Fruit fly (Drosophila melanogaster) whole organism, embryonic: Measurements from ENCODE around the gene witty.
A peak's percentile ranks its signal among the peaks of the same experiment; 100 is the strongest.

Source experiments
- Blimp-1 ChIP-seq: fragments of 200-800 bp; sonication (Bioruptor generic); optimal IDR thresholded peaks from 3 replicates; lab custom pipeline; 2018; ENCODE audit warnings: missing biosample characterization, missing genetic modification characterization, mild to moderate bottlenecking, moderate library complexity, missing genetic modification reagents
- CG10147 ChIP-seq: fragments of 200-800 bp; sonication (Bioruptor generic); optimal IDR thresholded peaks from 2 replicates; lab custom pipeline; 2019; ENCODE audit warnings: missing biosample characterization, mild to moderate bottlenecking, missing genetic modification characterization, moderate library complexity
- CG11504 ChIP-seq: fragments of 200-800 bp; sonication (Bioruptor generic); optimal IDR thresholded peaks from 3 replicates; lab custom pipeline; 2019; ENCODE audit warnings: missing biosample characterization, mild to moderate bottlenecking, missing genetic modification characterization, moderate library complexity
- CG14667 ChIP-seq: fragments of 200-800 bp; sonication (Bioruptor generic); IDR thresholded peaks from 2 replicates; pipeline ENCODE4 v1.3.6; 2022; ENCODE audit warnings: missing biosample characterization, missing genetic modification characterization
- CG16779 ChIP-seq: fragments of 200-800 bp; sonication (Bioruptor generic); IDR thresholded peaks from 2 replicates; pipeline ENCODE4 v1.3.6; 2022; ENCODE audit warnings: missing biosample characterization, missing genetic modification characterization
- CG16813 ChIP-seq: fragments of 200-800 bp; sonication (Bioruptor generic); IDR thresholded peaks from 3 replicates; pipeline ENCODE4 v1.3.6; 2022; ENCODE audit warnings: missing biosample characterization, missing genetic modification characterization; ENCODE audit not compliant: partially characterized antibody
- CG17802 ChIP-seq: fragments of 200-800 bp; sonication (Bioruptor generic); optimal IDR thresholded peaks from 2 replicates; lab custom pipeline; 2018; ENCODE audit warnings: missing biosample characterization, mild to moderate bottlenecking, missing genetic modification characterization, moderate library complexity
- CG31224 ChIP-seq: fragments of 200-800 bp; sonication (Bioruptor generic); IDR thresholded peaks from 2 replicates; pipeline ENCODE4 v1.3.6; 2022; ENCODE audit warnings: missing biosample characterization, missing genetic modification characterization
- CG31388 ChIP-seq: fragments of 200-800 bp; sonication (Bioruptor generic); optimal IDR thresholded peaks from 2 replicates; lab custom pipeline; 2016; ENCODE audit warnings: missing biosample characterization, missing genetic modification characterization
- CG33213 ChIP-seq: fragments of 200-800 bp; sonication (Bioruptor generic); optimal IDR thresholded peaks from 3 replicates; lab custom pipeline; 2016; ENCODE audit warnings: missing biosample characterization, missing genetic modification characterization
- CG3407 ChIP-seq: fragments of 200-800 bp; sonication (Bioruptor generic); optimal IDR thresholded peaks from 2 replicates; lab custom pipeline; 2018; ENCODE audit warnings: missing biosample characterization, mild to moderate bottlenecking, missing genetic modification characterization
- CG4617 ChIP-seq: fragments of 200-800 bp; sonication (Bioruptor generic); optimal IDR thresholded peaks from 3 replicates; lab custom pipeline; 2016; ENCODE audit warnings: missing biosample characterization, missing genetic modification characterization, borderline replicate concordance
- CG4707 ChIP-seq: fragments of 200-800 bp; sonication (Bioruptor generic); optimal IDR thresholded peaks from 2 replicates; lab custom pipeline; 2018; ENCODE audit warnings: missing biosample characterization, mild to moderate bottlenecking, missing genetic modification characterization, moderate library complexity
- CG6683 ChIP-seq: fragments of 200-800 bp; sonication (Bioruptor generic); optimal IDR thresholded peaks from 2 replicates; lab custom pipeline; 2017; ENCODE audit warnings: missing biosample characterization, mild to moderate bottlenecking, missing genetic modification characterization, missing genetic modification reagents
- CG7786 ChIP-seq: fragments of 200-800 bp; sonication (Bioruptor generic); optimal IDR thresholded peaks from 2 replicates; lab custom pipeline; 2016; ENCODE audit warnings: missing biosample characterization, missing genetic modification characterization
- Deaf1 ChIP-seq: fragments of 200-800 bp; optimal IDR thresholded peaks from 3 replicates; lab custom pipeline; 2019; ENCODE audit warnings: missing biosample characterization, mild to moderate bottlenecking, missing genetic modification characterization, moderate library complexity
- Eip74EF ChIP-seq, 2 experiments: fragments of 200-800 bp in 1 of 2; fragments of >200 bp in 1 of 2; sonication (Bioruptor generic) in 1 of 2; optimal IDR thresholded peaks; 2 replicates each; lab custom pipeline; 2017 to 2019; ENCODE audit warnings: missing biosample characterization in 2 of 2, missing genetic modification characterization in 2 of 2, mild to moderate bottlenecking in 1 of 2, moderate library complexity in 1 of 2
- Elba2 ChIP-seq: fragments of 200-800 bp; sonication (Bioruptor generic); optimal IDR thresholded peaks from 3 replicates; lab custom pipeline; 2016; ENCODE audit warnings: missing biosample characterization, missing genetic modification characterization
- GATAe ChIP-seq: fragments of 200-800 bp; sonication (Bioruptor generic); conservative IDR thresholded peaks from 2 replicates; pipeline ENCODE4 v1.3.6; 2022; ENCODE audit warnings: missing biosample characterization, missing genetic modification characterization
- H2.0 ChIP-seq: fragments of 200-800 bp; sonication (Bioruptor generic); IDR thresholded peaks from 2 replicates; pipeline ENCODE4 v1.3.6; 2022; ENCODE audit warnings: missing biosample characterization, missing genetic modification characterization
- Lpt ChIP-seq: fragments of >200 bp; optimal IDR thresholded peaks from 2 replicates; lab custom pipeline; 2018; ENCODE audit warnings: missing biosample characterization, missing genetic modification characterization
- Med ChIP-seq: fragments of 200-800 bp; sonication (Bioruptor generic); peaks from one replicate; lab custom pipeline; 2016; ENCODE audit warnings: missing biosample characterization, missing genetic modification characterization, mild to moderate bottlenecking, inconsistent platforms, moderate library complexity
- Nf-YC ChIP-seq: fragments of 200-800 bp; optimal IDR thresholded peaks from 3 replicates; lab custom pipeline; 2019; ENCODE audit warnings: missing biosample characterization, mild to moderate bottlenecking, missing genetic modification characterization, moderate library complexity
- NfI ChIP-seq: fragments of 200-800 bp; sonication (Bioruptor generic); optimal IDR thresholded peaks from 3 replicates; lab custom pipeline; 2018; ENCODE audit warnings: missing biosample characterization, mild to moderate bottlenecking, missing genetic modification characterization, moderate library complexity
- Ptx1 ChIP-seq: fragments of 200-800 bp; sonication (Bioruptor generic); IDR thresholded peaks from 2 replicates; pipeline ENCODE4 v1.3.6; 2022; ENCODE audit warnings: missing biosample characterization, missing genetic modification characterization
- Taf1 ChIP-seq: fragments of 200-800 bp; sonication (Bioruptor generic); IDR thresholded peaks from 2 replicates; pipeline ENCODE4 v1.3.6; 2022; ENCODE audit warnings: missing biosample characterization, missing genetic modification characterization
- Trl ChIP-seq, 3 experiments: fragments of >200 bp in 2 of 3; fragments of 200-800 bp in 1 of 3; sonication (Bioruptor generic) in 1 of 3; optimal IDR thresholded peaks; 2 replicates in 1 of 3; 3 replicates in 2 of 3; lab custom pipeline; 2016 to 2017; ENCODE audit warnings: missing biosample characterization in 1 of 3, missing genetic modification characterization in 1 of 3
- Vsx1 ChIP-seq: fragments of 200-800 bp; sonication (Bioruptor generic); optimal IDR thresholded peaks from 2 replicates; lab custom pipeline; 2017; ENCODE audit warnings: missing biosample characterization, mild to moderate bottlenecking, missing genetic modification characterization, missing genetic modification reagents
- ase ChIP-seq: fragments of 200-800 bp; sonication (Bioruptor generic); IDR thresholded peaks from 3 replicates; pipeline ENCODE4 v1.3.6; 2022; ENCODE audit warnings: missing biosample characterization, missing genetic modification characterization
- ash1 ChIP-seq: fragments of 200-800 bp; sonication (Bioruptor generic); optimal IDR thresholded peaks from 2 replicates; lab custom pipeline; 2018; ENCODE audit warnings: missing biosample characterization, mild to moderate bottlenecking, missing genetic modification characterization
- danr ChIP-seq: fragments of 200-800 bp; sonication (Bioruptor generic); IDR thresholded peaks from 2 replicates; pipeline ENCODE4 v1.3.6; 2022; ENCODE audit warnings: missing biosample characterization, missing genetic modification characterization
- dimm ChIP-seq: fragments of 200-800 bp; sonication (Bioruptor generic); IDR thresholded peaks from 2 replicates; pipeline ENCODE4 v1.3.6; 2022; ENCODE audit warnings: missing biosample characterization, missing genetic modification characterization
- dpn ChIP-seq, 2 experiments: fragments of 200-800 bp; sonication (Bioruptor generic); optimal IDR thresholded peaks; 3 replicates each; lab custom pipeline; 2016; ENCODE audit warnings: missing biosample characterization in 2 of 2, missing genetic modification characterization in 2 of 2
- dysf ChIP-seq: fragments of 200-800 bp; sonication (Bioruptor generic); IDR thresholded peaks from 3 replicates; pipeline ENCODE4 v1.3.6; 2022; ENCODE audit warnings: missing biosample characterization, missing genetic modification characterization
- en ChIP-seq: fragments of 200-800 bp; sonication (Bioruptor generic); optimal IDR thresholded peaks from 2 replicates; lab custom pipeline; 2016; ENCODE audit warnings: missing biosample characterization, missing genetic modification characterization
- ewg ChIP-seq: fragments of 200-800 bp; sonication (Bioruptor generic); optimal IDR thresholded peaks from 3 replicates; lab custom pipeline; 2017; ENCODE audit warnings: mild to moderate bottlenecking, missing biosample characterization, missing genetic modification reagents, missing genetic modification characterization
- grn ChIP-seq: fragments of 200-800 bp; sonication (Bioruptor generic); optimal IDR thresholded peaks from 3 replicates; lab custom pipeline; 2017; ENCODE audit warnings: missing biosample characterization, missing genetic modification characterization
- h ChIP-seq: fragments of >200 bp; optimal IDR thresholded peaks from 2 replicates; lab custom pipeline; 2017
- lbe ChIP-seq: fragments of 200-800 bp; sonication (Bioruptor generic); optimal IDR thresholded peaks from 2 replicates; lab custom pipeline; 2016; ENCODE audit warnings: missing biosample characterization, mild to moderate bottlenecking, missing genetic modification characterization
- luna ChIP-seq: fragments of 200-800 bp; sonication (Bioruptor generic); optimal IDR thresholded peaks from 2 replicates; lab custom pipeline; 2016; ENCODE audit warnings: missing biosample characterization, missing genetic modification characterization
- odd ChIP-seq: fragments of 200-800 bp; sonication (Bioruptor generic); optimal IDR thresholded peaks from 2 replicates; lab custom pipeline; 2017; ENCODE audit warnings: missing biosample characterization, mild to moderate bottlenecking, missing genetic modification characterization
- pnt ChIP-seq: fragments of 200-800 bp; sonication (Bioruptor generic); optimal IDR thresholded peaks from 3 replicates; lab custom pipeline; 2016; ENCODE audit warnings: missing biosample characterization, missing genetic modification characterization
- sens-2 ChIP-seq: fragments of 200-800 bp; sonication (Bioruptor generic); IDR thresholded peaks from 2 replicates; pipeline ENCODE4 v1.3.6; 2022; ENCODE audit warnings: missing biosample characterization, missing genetic modification characterization
- sisA ChIP-seq: fragments of 200-800 bp; sonication (Bioruptor generic); IDR thresholded peaks from 2 replicates; pipeline ENCODE4 v1.3.6; 2022; ENCODE audit warnings: missing biosample characterization, missing genetic modification characterization
- slp2 ChIP-seq: fragments of 200-800 bp; sonication (Bioruptor generic); optimal IDR thresholded peaks from 2 replicates; lab custom pipeline; 2016; ENCODE audit warnings: missing biosample characterization, missing genetic modification characterization
- so ChIP-seq: fragments of 200-800 bp; sonication (Bioruptor generic); IDR thresholded peaks from 3 replicates; pipeline ENCODE4 v1.3.6; 2022; ENCODE audit warnings: missing biosample characterization, missing genetic modification characterization
- trem ChIP-seq: fragments of 200-800 bp; optimal IDR thresholded peaks from 3 replicates; lab custom pipeline; 2019; ENCODE audit warnings: missing biosample characterization, mild to moderate bottlenecking, missing genetic modification characterization, moderate library complexity
- unc-4 ChIP-seq: fragments of 200-800 bp; sonication (Bioruptor generic); IDR thresholded peaks from 2 replicates; pipeline ENCODE4 v1.3.6; 2022; ENCODE audit warnings: missing biosample characterization, missing genetic modification characterization; ENCODE audit not compliant: partially characterized antibody
- vfl ChIP-seq: fragments of 200-800 bp; sonication (Bioruptor generic); optimal IDR thresholded peaks from 2 replicates; lab custom pipeline; 2016; ENCODE audit warnings: missing biosample characterization, missing genetic modification characterization

The witty gene

DNA sequence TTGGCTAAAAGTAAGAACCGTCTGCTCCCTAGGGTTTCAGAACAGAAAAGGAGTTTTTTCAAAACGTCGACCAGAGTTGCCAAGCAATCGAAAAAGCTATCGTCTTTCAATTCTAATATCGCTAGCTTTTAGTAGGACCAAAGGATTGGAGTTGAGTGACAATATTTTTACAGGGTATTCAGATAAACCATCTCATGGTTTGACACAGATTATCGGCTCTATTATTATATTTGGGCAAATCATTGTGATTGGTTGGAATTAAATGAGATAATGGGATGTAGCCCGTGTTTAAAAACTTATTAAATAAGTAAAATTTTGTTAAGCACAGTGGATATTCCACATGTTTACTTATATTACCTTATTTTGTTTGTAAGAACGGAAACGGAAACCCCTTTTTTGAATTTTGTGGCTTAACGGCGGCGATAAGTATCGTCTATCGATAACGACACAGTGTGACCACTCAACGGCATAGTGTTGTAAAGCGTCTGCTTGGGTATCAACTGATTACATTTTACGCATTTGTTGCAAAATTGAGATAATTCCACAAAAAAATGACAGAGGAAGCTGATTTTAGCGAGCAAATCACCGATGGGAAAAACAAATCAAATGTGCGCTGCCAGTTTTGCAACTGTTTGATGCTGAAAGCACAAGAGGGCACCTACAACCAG, 18.1 kb upstream of the witty start, which contains the start of the genes mtsh and strat:
TSS of gene mtsh (minus strand) at position 51 of the 668 bp plus-strand sequence.
TSS of gene strat (plus strand) at position 471 of the 668 bp plus-strand sequence.
- TF ChIP-seq CG4707 (peak; percentile 49), dimm (GFP tag; lab: Robert Waterston, UW) (no peak), CG14667 (GFP tag; lab: Robert Waterston, UW) (no peak), CG31224 (peak; percentile 42; the same call in 1 of the 2 replicates), Ptx1 (GFP tag; lab: Robert Waterston, UW) (no peak; the same call in 1 of the 2 replicates), dpn (GFP tag; optimal IDR thresholded peaks at IDR 0.05; lab: Kevin White, UChicago) (peak; percentile 38 to 51), Elba2 (GFP tag; lab: Kevin White, UChicago) (no peak), CG33213 (GFP tag; lab: Kevin White, UChicago) (peak; percentile 73), CG6683 (GFP tag; lab: Kevin White, UChicago) (peak; percentile 57), pnt (GFP tag; lab: Kevin White, UChicago) (no peak), en (GFP tag; lab: Kevin White, UChicago) (no peak), CG11504 (tag; lab: Kevin White, UChicago) (no peak), unc-4 (GFP tag; lab: Robert Waterston, UW) (peak; percentile 59; the same call in 1 of the 2 replicates), trem (tag; lab: Kevin White, UChicago) (peak; percentile 65), so (GFP tag; lab: Robert Waterston, UW) (peak; percentile 60; the same call in 1 of the 3 replicates), sisA (GFP tag; lab: Robert Waterston, UW) (no peak), h (no peak), dysf (peak; percentile 45; the same call in 2 of the 3 replicates), danr (GFP tag; lab: Robert Waterston, UW) (no peak), CG3407 (GFP tag; lab: Kevin White, UChicago) (peak; percentile 14), grn (peak; percentile 38), odd (GFP tag; lab: Kevin White, UChicago) (no peak), vfl (GFP tag; lab: Kevin White, UChicago) (peak; percentile 38), CG7786 (peak; percentile 12), CG10147 (GFP tag; lab: Kevin White, UChicago) (no peak), Trl (optimal IDR thresholded peaks at IDR 0.05; lab: Kevin White, UChicago) (no peak), Trl (GFP tag; optimal IDR thresholded peaks at IDR 0.05; lab: Kevin White, UChicago) (peak; percentile 49), Eip74EF (GFP tag; optimal IDR thresholded peaks at IDR 0.05; lab: Kevin White, UChicago) (peak in 1 of 2 experiments; percentile 1), luna (no peak), ash1 (GFP tag; lab: Kevin White, UChicago) (peak; percentile 8), Deaf1 (tag; lab: Kevin White, UChicago) (no peak), CG17802 (tag; lab: Kevin White, UChicago) (peak; percentile 48), sens-2 (no peak), ewg (GFP tag; lab: Kevin White, UChicago) (peak; percentile 7), slp2 (GFP tag; lab: Kevin White, UChicago) (peak; percentile 21), H2.0 (no peak; the same call in 1 of the 2 replicates), NfI (GFP tag; lab: Kevin White, UChicago) (peak; percentile 64), Med (GFP tag; lab: Kevin White, UChicago) (peak; percentile 95), lbe (peak; percentile 30), Nf-YC (tag; lab: Kevin White, UChicago) (no peak), Vsx1 (GFP tag; lab: Kevin White, UChicago) (no peak), ase (GFP tag; lab: Robert Waterston, UW) (peak; percentile 56; the same call in 2 of the 3 replicates), GATAe (GFP tag; lab: Robert Waterston, UW) (peak; percentile 63; the same call in 1 of the 2 replicates), CG31388 (GFP tag; lab: Kevin White, UChicago) (no peak), Blimp-1 (GFP tag; lab: Kevin White, UChicago) (peak; percentile 30), Taf1 (GFP tag; lab: Robert Waterston, UW) (no peak), Lpt (GFP tag; lab: Kevin White, UChicago) (no peak), CG16779 (GFP tag; lab: Robert Waterston, UW) (no peak), CG4617 (GFP tag; lab: Kevin White, UChicago) (peak; percentile 96), CG16813 (GFP tag; lab: Robert Waterston, UW) (peak; percentile 51; the same call in 2 of the 3 replicates)
